Fruit fly (Drosophila melanogaster) whole organism, embryonic: ENCODE results near the gene CG3104.

Experiments
- ATbp ChIP-seq: fragments of 200-800 bp; sonication (Bioruptor generic); optimal IDR thresholded peaks from 2 replicates; lab custom pipeline; 2017; ENCODE audit warnings: missing biosample characterization, mild to moderate bottlenecking, missing genetic modification characterization, missing genetic modification reagents
- BtbVII ChIP-seq: fragments of 200-800 bp; sonication (Bioruptor generic); optimal IDR thresholded peaks from 3 replicates; lab custom pipeline; 2017; ENCODE audit warnings: missing biosample characterization, mild to moderate bottlenecking, missing genetic modification characterization
- CG13296 ChIP-seq: fragments of 200-800 bp; sonication (Bioruptor generic); optimal IDR thresholded peaks from 3 replicates; lab custom pipeline; 2018; ENCODE audit warnings: missing biosample characterization, mild to moderate bottlenecking, missing genetic modification characterization
- CG13424 ChIP-seq: fragments of 200-800 bp; sonication (Bioruptor generic); optimal IDR thresholded peaks from 2 replicates; lab custom pipeline; 2019; ENCODE audit warnings: missing biosample characterization, mild to moderate bottlenecking, missing genetic modification characterization, moderate library complexity
- CG15514 ChIP-seq: fragments of 200-800 bp; sonication (Bioruptor generic); optimal IDR thresholded peaks from 3 replicates; lab custom pipeline; 2017; ENCODE audit warnings: missing biosample characterization, missing genetic modification characterization, mild to moderate bottlenecking, moderate library complexity, missing genetic modification reagents
- CG15601 ChIP-seq: fragments of 200-800 bp; sonication (Bioruptor generic); optimal IDR thresholded peaks from 3 replicates; lab custom pipeline; 2019; ENCODE audit warnings: missing biosample characterization, mild to moderate bottlenecking, missing genetic modification characterization, moderate library complexity
- CG1603 ChIP-seq: fragments of 200-800 bp; sonication (Bioruptor generic); optimal IDR thresholded peaks from 2 replicates; lab custom pipeline; 2019; ENCODE audit warnings: missing biosample characterization, mild to moderate bottlenecking, missing genetic modification characterization, moderate library complexity
- CG17385 ChIP-seq: fragments of 200-800 bp; sonication (Bioruptor generic); optimal IDR thresholded peaks from 3 replicates; lab custom pipeline; 2018; ENCODE audit warnings: missing biosample characterization, mild to moderate bottlenecking, missing genetic modification characterization
- CG17612 ChIP-seq: fragments of 200-800 bp; sonication (Bioruptor generic); IDR thresholded peaks from 2 replicates; pipeline ENCODE4 v1.3.6; 2022; ENCODE audit warnings: missing biosample characterization, missing genetic modification characterization
- CG2678 ChIP-seq: fragments of 200-800 bp; sonication (Bioruptor generic); optimal IDR thresholded peaks from 3 replicates; lab custom pipeline; 2019; ENCODE audit warnings: missing biosample characterization, mild to moderate bottlenecking, missing genetic modification characterization, moderate library complexity
- CG2875 ChIP-seq: fragments of 200-800 bp; sonication (Bioruptor generic); optimal IDR thresholded peaks from 2 replicates; lab custom pipeline; 2017; ENCODE audit warnings: missing biosample characterization, mild to moderate bottlenecking, missing genetic modification characterization, missing genetic modification reagents
- CG3281 ChIP-seq: fragments of 200-800 bp; sonication (Bioruptor generic); optimal IDR thresholded peaks from 3 replicates; lab custom pipeline; 2017; ENCODE audit warnings: missing biosample characterization, mild to moderate bottlenecking, missing genetic modification characterization
- CG33557 ChIP-seq: fragments of 200-800 bp; sonication (Bioruptor generic); optimal IDR thresholded peaks from 2 replicates; lab custom pipeline; 2019; ENCODE audit warnings: missing biosample characterization, mild to moderate bottlenecking, missing genetic modification characterization, moderate library complexity
- CG3407 ChIP-seq: fragments of 200-800 bp; sonication (Bioruptor generic); optimal IDR thresholded peaks from 2 replicates; lab custom pipeline; 2018; ENCODE audit warnings: missing biosample characterization, mild to moderate bottlenecking, missing genetic modification characterization
- CG6813 ChIP-seq: fragments of 200-800 bp; sonication (Bioruptor generic); optimal IDR thresholded peaks from 2 replicates; lab custom pipeline; 2017; ENCODE audit warnings: missing biosample characterization, missing genetic modification characterization, mild to moderate bottlenecking, moderate library complexity, missing genetic modification reagents
- CG9727 ChIP-seq: fragments of 200-800 bp; sonication (Bioruptor generic); optimal IDR thresholded peaks from 3 replicates; lab custom pipeline; 2017; ENCODE audit warnings: missing biosample characterization, mild to moderate bottlenecking, missing genetic modification characterization
- HHEX ChIP-seq: fragments of 200-800 bp; sonication (Bioruptor generic); optimal IDR thresholded peaks from 3 replicates; lab custom pipeline; 2017; ENCODE audit warnings: missing biosample characterization, mild to moderate bottlenecking, missing genetic modification characterization, missing genetic modification reagents
- HLH3B ChIP-seq: fragments of 200-800 bp; sonication (Bioruptor generic); IDR thresholded peaks from 2 replicates; pipeline ENCODE4 v1.3.6; 2022; ENCODE audit warnings: missing biosample characterization, missing genetic modification characterization
- HLHmδ ChIP-seq: fragments of 200-800 bp; sonication (Bioruptor generic); optimal IDR thresholded peaks from 2 replicates; lab custom pipeline; 2018; ENCODE audit warnings: missing biosample characterization, mild to moderate bottlenecking, missing genetic modification characterization, moderate library complexity
- Hmr ChIP-seq: fragments of 200-800 bp; sonication (Bioruptor generic); optimal IDR thresholded peaks from 3 replicates; lab custom pipeline; 2017; ENCODE audit warnings: mild to moderate bottlenecking, missing biosample characterization, missing genetic modification reagents, missing genetic modification characterization
- Kr ChIP-seq: fragments of 200-800 bp; sonication (Bioruptor generic); optimal IDR thresholded peaks from 2 replicates; lab custom pipeline; 2017; ENCODE audit warnings: missing biosample characterization, mild to moderate bottlenecking, missing genetic modification characterization
- Lhr ChIP-seq: fragments of 200-800 bp; sonication (Bioruptor generic); optimal IDR thresholded peaks from 3 replicates; lab custom pipeline; 2017; ENCODE audit warnings: mild to moderate bottlenecking, missing biosample characterization, missing genetic modification reagents, missing genetic modification characterization
- Nf-YA ChIP-seq: fragments of 200-800 bp; sonication (Bioruptor generic); IDR thresholded peaks from 2 replicates; pipeline ENCODE4 v1.3.6; 2022; ENCODE audit warnings: missing biosample characterization, missing genetic modification characterization
- Optix ChIP-seq: fragments of 200-800 bp; sonication (Bioruptor generic); IDR thresholded peaks from 3 replicates; pipeline ENCODE4 v1.3.6; 2022; ENCODE audit warnings: missing biosample characterization, missing genetic modification characterization
- PHDP ChIP-seq: fragments of 200-800 bp; sonication (Bioruptor generic); optimal IDR thresholded peaks from 3 replicates; lab custom pipeline; 2018; ENCODE audit warnings: missing biosample characterization, mild to moderate bottlenecking, missing genetic modification characterization, moderate library complexity
- Side ChIP-seq: fragments of 200-800 bp; sonication (Bioruptor generic); optimal IDR thresholded peaks from 2 replicates; lab custom pipeline; 2016; ENCODE audit warnings: missing biosample characterization, missing genetic modification characterization
- Usf ChIP-seq: fragments of 200-800 bp; sonication (Bioruptor generic); optimal IDR thresholded peaks from 2 replicates; lab custom pipeline; 2017; ENCODE audit warnings: missing genotype, missing biosample characterization, missing genetic modification characterization
- Xrp1 ChIP-seq: fragments of 200-800 bp; sonication (Bioruptor generic); IDR thresholded peaks from 2 replicates; pipeline ENCODE4 v1.3.6; 2022; ENCODE audit warnings: missing biosample characterization, missing genetic modification characterization
- ab ChIP-seq: fragments of 200-800 bp; sonication (Bioruptor generic); optimal IDR thresholded peaks from 2 replicates; lab custom pipeline; 2016; ENCODE audit warnings: missing biosample characterization, missing genetic modification characterization
- ara ChIP-seq: fragments of 200-800 bp; sonication (Bioruptor generic); IDR thresholded peaks from 2 replicates; pipeline ENCODE4 v1.3.6; 2022; ENCODE audit warnings: missing biosample characterization, missing genetic modification characterization
- bab2 ChIP-seq: fragments of 200-800 bp; sonication (Bioruptor generic); optimal IDR thresholded peaks from 2 replicates; lab custom pipeline; 2016; ENCODE audit warnings: missing biosample characterization, missing genetic modification characterization
- br ChIP-seq: fragments of >200 bp; optimal IDR thresholded peaks from 2 replicates; lab custom pipeline; 2017
- bsh ChIP-seq, 2 experiments: fragments of 200-800 bp; sonication (Bioruptor generic); optimal IDR thresholded peaks; 2 replicates each; lab custom pipeline; 2017 to 2018; ENCODE audit warnings: mild to moderate bottlenecking in 2 of 2, missing biosample characterization in 2 of 2, missing genetic modification characterization in 2 of 2, moderate library complexity in 1 of 2
- ci ChIP-seq: fragments of 200-800 bp; sonication (Bioruptor generic); IDR thresholded peaks from 3 replicates; pipeline ENCODE4 v1.3.6; 2022; ENCODE audit warnings: missing biosample characterization, missing genetic modification characterization
- disco-r ChIP-seq: fragments of 200-800 bp; sonication (Bioruptor generic); optimal IDR thresholded peaks from 2 replicates; lab custom pipeline; 2016; ENCODE audit warnings: missing biosample characterization, missing genetic modification characterization
- ewg ChIP-seq: fragments of 200-800 bp; sonication (Bioruptor generic); optimal IDR thresholded peaks from 3 replicates; lab custom pipeline; 2017; ENCODE audit warnings: mild to moderate bottlenecking, missing biosample characterization, missing genetic modification reagents, missing genetic modification characterization
- h ChIP-seq: fragments of >200 bp; optimal IDR thresholded peaks from 2 replicates; lab custom pipeline; 2017
- kah ChIP-seq: fragments of 200-800 bp; sonication (Bioruptor generic); optimal IDR thresholded peaks from 2 replicates; lab custom pipeline; 2018; ENCODE audit warnings: missing biosample characterization, mild to moderate bottlenecking, missing genetic modification characterization
- kni ChIP-seq: fragments of 200-800 bp; sonication (Bioruptor generic); optimal IDR thresholded peaks from 3 replicates; lab custom pipeline; 2017; ENCODE audit warnings: mild to moderate bottlenecking, missing biosample characterization, missing genetic modification reagents, missing genetic modification characterization
- lab ChIP-seq: fragments of 200-800 bp; sonication (Bioruptor generic); optimal IDR thresholded peaks from 3 replicates; lab custom pipeline; 2017; ENCODE audit warnings: missing biosample characterization, missing genetic modification characterization, mild to moderate bottlenecking, moderate library complexity, missing genetic modification reagents
- mirr ChIP-seq: fragments of 200-800 bp; sonication (Bioruptor generic); optimal IDR thresholded peaks from 3 replicates; lab custom pipeline; 2018; ENCODE audit warnings: missing biosample characterization, mild to moderate bottlenecking, missing genetic modification characterization
- org-1 ChIP-seq: fragments of 200-800 bp; sonication (Bioruptor generic); optimal IDR thresholded peaks from 2 replicates; lab custom pipeline; 2017; ENCODE audit warnings: missing biosample characterization, missing genetic modification characterization
- sens ChIP-seq: fragments of 200-800 bp; sonication (Bioruptor generic); peaks from one replicate; lab custom pipeline; 2016; ENCODE audit warnings: missing biosample characterization, missing genetic modification characterization
- sob ChIP-seq: fragments of 200-800 bp; sonication (Bioruptor generic); IDR thresholded peaks from 2 replicates; pipeline ENCODE4 v1.3.6; 2022; ENCODE audit warnings: missing biosample characterization, missing genetic modification characterization
- sr ChIP-seq: fragments of 200-800 bp; sonication (Bioruptor generic); IDR thresholded peaks from 3 replicates; pipeline ENCODE4 v1.3.6; 2022; ENCODE audit warnings: missing biosample characterization, missing genetic modification characterization
- ttk ChIP-seq: fragments of 200-800 bp; sonication (Bioruptor generic); IDR thresholded peaks from 2 replicates; pipeline ENCODE4 v2.1.2; 2022; ENCODE audit warnings: missing biosample characterization, missing genetic modification characterization
- tup ChIP-seq: fragments of 200-800 bp; sonication (Bioruptor generic); optimal IDR thresholded peaks from 2 replicates; lab custom pipeline; 2016; ENCODE audit warnings: missing biosample characterization, mild to moderate bottlenecking, missing genetic modification characterization, moderate library complexity
- vvl ChIP-seq: fragments of 200-800 bp; sonication (Bioruptor generic); IDR thresholded peaks from 2 replicates; pipeline ENCODE4 v1.3.6; 2022; ENCODE audit warnings: missing biosample characterization, missing genetic modification characterization
- wdn ChIP-seq: fragments of 200-800 bp; sonication (Bioruptor generic); IDR thresholded peaks from 2 replicates; pipeline ENCODE4 v1.3.6; 2022; ENCODE audit warnings: missing biosample characterization, missing genetic modification characterization
- wor ChIP-seq: fragments of 200-800 bp; sonication (Bioruptor generic); IDR thresholded peaks from 2 replicates; pipeline ENCODE4 v1.3.6; 2022; ENCODE audit warnings: missing biosample characterization, missing genetic modification characterization
- yki ChIP-seq: fragments of >200 bp; optimal IDR thresholded peaks from 3 replicates; lab custom pipeline; 2018

The CG3104 gene

dm6 chr2L:2864601-2865000 is 9.0 kb upstream of the CG3104 start (continued):
- TF ChIP-seq ab (no peak), ci (peak; percentile 73; the same call in 2 of the 3 replicates), CG13424 (peak; percentile 17), CG15601 (tag; lab: Kevin White, UChicago) (peak; percentile 16), Hmr (GFP tag; lab: Kevin White, UChicago) (peak; percentile 20), Optix (GFP tag; lab: Robert Waterston, UW) (no peak), org-1 (GFP tag; lab: Kevin White, UChicago) (no peak), sens (GFP tag; lab: Kevin White, UChicago) (peak; percentile 65), lab (GFP tag; lab: Kevin White, UChicago) (peak; percentile 70), sob (GFP tag; lab: Robert Waterston, UW) (0 out of 2 replicates have a peak, but pooled peaks have one; percentile 5), Kr (peak; percentile 10), CG17612 (GFP tag; lab: Robert Waterston, UW) (no peak), yki (lab: Kevin White, UChicago) (no peak), HHEX (GFP tag; lab: Kevin White, UChicago) (peak; percentile 33), CG2678 (tag; lab: Kevin White, UChicago) (peak; percentile 34), Lhr (GFP tag; lab: Kevin White, UChicago) (no peak), Usf (GFP tag; lab: Kevin White, UChicago) (no peak), Side (peak; percentile 7), tup (GFP tag; lab: Kevin White, UChicago) (peak; percentile 17), sr (peak; percentile 21; the same call in 1 of the 3 replicates), wdn (GFP tag; lab: Robert Waterston, UW) (no peak), CG3281 (peak; percentile 14), CG9727 (peak; percentile 47), PHDP (tag; lab: Kevin White, UChicago) (peak; percentile 24), kni (GFP tag; lab: Kevin White, UChicago) (peak; percentile 42), BtbVII (GFP tag; lab: Kevin White, UChicago) (peak; percentile 27), Nf-YA (GFP tag; lab: Robert Waterston, UW) (no peak), ttk (no peak), HLHmδ (peak; percentile 87), ewg (no peak), CG1603 (tag; lab: Kevin White, UChicago) (peak; percentile 48), CG17385 (GFP tag; lab: Kevin White, UChicago) (peak; percentile 28), disco-r (GFP tag; lab: Kevin White, UChicago) (peak; percentile 2), br (no peak), CG6813 (peak; percentile 68), vvl (GFP tag; lab: Robert Waterston, UW) (peak; percentile 40; the same call in 1 of the 2 replicates), HLH3B (GFP tag; lab: Robert Waterston, UW) (peak; percentile 18; the same call in 1 of the 2 replicates), CG33557 (GFP tag; lab: Kevin White, UChicago) (peak; percentile 21), ATbp (GFP tag; lab: Kevin White, UChicago) (peak; percentile 70), h (no peak), Xrp1 (peak; percentile 57), wor (GFP tag; lab: Robert Waterston, UW) (no peak), CG2875 (GFP tag; lab: Kevin White, UChicago) (peak; percentile 36), bsh (GFP tag; optimal IDR thresholded peaks at IDR 0.05; lab: Kevin White, UChicago) (peak in 1 of 2 experiments; percentile 8), mirr (GFP tag; lab: Kevin White, UChicago) (peak; percentile 14), bab2 (GFP tag; lab: Kevin White, UChicago) (no peak), ara (GFP tag; lab: Robert Waterston, UW) (0 out of 2 replicates have a peak, but pooled peaks have one; percentile 34), CG13296 (GFP tag; lab: Kevin White, UChicago) (peak; percentile 35), CG15514 (GFP tag; lab: Kevin White, UChicago) (peak; percentile 41), CG3407 (peak; percentile 20), kah (GFP tag; lab: Kevin White, UChicago) (no peak)
